Fruit fly (Drosophila melanogaster): ENCODE measurements around the gene baz.

Gene baz

DNA sequence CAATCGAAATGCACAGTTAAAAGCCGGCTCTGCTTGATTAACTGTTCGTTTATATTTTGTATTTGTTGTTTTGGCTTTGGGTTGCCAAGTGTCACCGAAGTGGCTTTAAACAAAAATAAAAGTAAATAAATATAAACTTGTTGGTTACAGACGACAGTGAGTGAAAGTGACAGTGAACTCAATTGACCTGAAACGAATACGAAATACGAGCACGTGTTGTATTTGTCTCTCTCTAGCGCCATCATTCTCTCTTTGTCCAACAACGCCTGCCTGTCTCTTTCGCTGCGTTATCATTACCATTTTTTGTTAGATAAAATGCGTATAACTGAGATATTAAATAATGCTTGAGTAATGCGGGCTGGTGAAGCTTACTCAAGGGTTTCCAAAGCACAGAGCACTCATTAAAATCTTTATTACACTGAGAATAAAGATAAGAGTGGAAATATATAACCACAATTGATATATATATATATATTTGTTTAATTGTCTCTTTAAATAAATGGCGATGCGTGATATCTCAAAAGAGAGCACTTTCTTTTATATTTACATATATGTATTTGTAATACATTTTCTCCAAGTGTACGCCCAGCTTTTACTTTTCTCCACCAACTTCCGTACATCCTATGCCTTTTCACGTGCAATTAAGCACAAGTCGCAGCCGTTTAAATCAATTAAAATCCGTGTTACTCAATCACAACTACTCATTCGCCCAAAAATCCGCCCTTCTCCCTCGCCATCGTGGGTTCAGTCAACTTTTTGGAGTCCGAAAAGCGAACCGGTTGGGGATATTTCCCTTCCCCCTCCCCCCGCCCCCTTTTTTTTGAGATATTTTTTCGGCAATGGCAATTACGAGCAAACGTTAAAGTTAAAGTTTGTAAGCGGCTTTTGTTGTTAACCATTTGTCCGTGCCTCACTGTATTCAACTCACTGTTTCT lies 21.7 kb downstream of the baz start (continued):
- TF ChIP-seq insv (GFP tag; optimal IDR thresholded peaks at IDR 0.05) = no peak
- TF ChIP-seq Xrp1 (GFP tag; IDR thresholded peaks at IDR 0.05) = peak; percentile 45; the same call in 1 of the 2 replicates
- peak; percentile 57 for TF ChIP-seq CG2712 (tag; optimal IDR thresholded peaks at IDR 0.05)
- TF ChIP-seq Awh (GFP tag; IDR thresholded peaks at IDR 0.05) = no peak
- no peak for TF ChIP-seq CG7963 (GFP tag; IDR thresholded peaks at IDR 0.05; ENCODE audit: partially characterized antibody)
- no peak for TF ChIP-seq CG7357 (GFP tag; IDR thresholded peaks at IDR 0.05)
- no peak for TF ChIP-seq so (GFP tag; IDR thresholded peaks at IDR 0.05)
- TF ChIP-seq Eip74EF (GFP tag; optimal IDR thresholded peaks at IDR 0.05) = no peak
- no peak for TF ChIP-seq cwo (GFP tag; optimal IDR thresholded peaks at IDR 0.05)
- peak; percentile 36; the same call in 1 of the 2 replicates for TF ChIP-seq CG32532 (GFP tag; IDR thresholded peaks at IDR 0.05)
- TF ChIP-seq dm (GFP tag; optimal IDR thresholded peaks at IDR 0.05) = no peak
- no peak for TF ChIP-seq chn (GFP tag; optimal IDR thresholded peaks at IDR 0.05)
- TF ChIP-seq Mes4 (GFP tag; optimal IDR thresholded peaks at IDR 0.05) = no peak
- peak; percentile 23 for TF ChIP-seq Fer3 (tag; optimal IDR thresholded peaks at IDR 0.05)
- no peak for TF ChIP-seq CG17912 (GFP tag; optimal IDR thresholded peaks at IDR 0.05)

- TF ChIP-seq CG7839 (tag; optimal IDR thresholded peaks at IDR 0.05) (no peak), CG11695 (GFP tag; IDR thresholded peaks at IDR 0.05) (no peak), Sox102F (GFP tag; optimal IDR thresholded peaks at IDR 0.05) (no peak), CG4854 (GFP tag; optimal IDR thresholded peaks at IDR 0.05) (no peak), Hsf (GFP tag; optimal IDR thresholded peaks at IDR 0.05) (no peak), maf-S (GFP tag; optimal IDR thresholded peaks at IDR 0.05) (no peak), rib (GFP tag; IDR thresholded peaks at IDR 0.05) (no peak), CG9817 (tag; optimal IDR thresholded peaks at IDR 0.05) (no peak), CG34224 (GFP tag; IDR thresholded peaks at IDR 0.05; ENCODE audit: partially characterized antibody) (no peak), Ravus (GFP tag; IDR thresholded peaks at IDR 0.05) (no peak)
Measured at dm6 chrX:17183486-17183885, 23.7 kb downstream of the baz start.

DNA sequence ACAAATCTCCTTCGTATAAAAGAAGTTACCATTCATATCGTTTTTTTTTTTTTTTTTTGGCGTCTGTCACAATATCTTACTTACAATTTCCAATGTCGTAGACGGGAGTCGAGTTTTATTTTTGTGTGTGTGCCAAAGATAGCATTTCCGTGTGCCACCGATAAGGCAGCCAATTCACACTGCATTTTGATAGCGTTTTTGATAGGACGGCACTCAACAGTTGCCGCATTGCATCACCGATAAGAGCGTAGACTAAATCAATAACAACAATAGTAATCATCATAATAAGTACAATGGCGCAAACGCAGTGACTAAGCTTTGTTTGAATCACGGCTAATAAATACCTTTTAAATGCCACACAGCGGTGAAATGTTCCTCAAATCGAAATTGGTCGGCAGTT lies 26.6 kb downstream of the baz start:
- peak; percentile 46 for TF ChIP-seq exex (tag; optimal IDR thresholded peaks at IDR 0.05)
- 0 out of 4 replicates have a peak, but pooled peaks have one; percentile 31 for TF ChIP-seq chinmo (GFP tag; IDR thresholded peaks at IDR 0.05; ENCODE audit: partially characterized antibody)
- no peak for TF ChIP-seq ara (GFP tag; IDR thresholded peaks at IDR 0.05)
- peak; percentile 87 for TF ChIP-seq grn (GFP tag; optimal IDR thresholded peaks at IDR 0.05)
- TF ChIP-seq Vsx1 (GFP tag; optimal IDR thresholded peaks at IDR 0.05) = peak; percentile 11
- peak; percentile 24 for TF ChIP-seq sqz (GFP tag; optimal IDR thresholded peaks at IDR 0.05)
- TF ChIP-seq Nf-YA (GFP tag; IDR thresholded peaks at IDR 0.05) = no peak
- TF ChIP-seq Eip74EF (GFP tag; optimal IDR thresholded peaks at IDR 0.05) = peak in 1 of 2 experiments; percentile 8
- peak; percentile 0 for TF ChIP-seq cg (GFP tag; optimal IDR thresholded peaks at IDR 0.05)
- peak in 1 of 2 experiments; percentile 59 for TF ChIP-seq Pdp1 (GFP tag; optimal IDR thresholded peaks at IDR 0.05)
- TF ChIP-seq Atf6 (GFP tag; IDR thresholded peaks at IDR 0.05) = no peak
- TF ChIP-seq sd (tag; optimal IDR thresholded peaks at IDR 0.05) = peak; percentile 12

Data from whole organism, embryonic.